Worm (Caenorhabditis elegans): ENCODE data around the gene ecps-1.

DNA sequence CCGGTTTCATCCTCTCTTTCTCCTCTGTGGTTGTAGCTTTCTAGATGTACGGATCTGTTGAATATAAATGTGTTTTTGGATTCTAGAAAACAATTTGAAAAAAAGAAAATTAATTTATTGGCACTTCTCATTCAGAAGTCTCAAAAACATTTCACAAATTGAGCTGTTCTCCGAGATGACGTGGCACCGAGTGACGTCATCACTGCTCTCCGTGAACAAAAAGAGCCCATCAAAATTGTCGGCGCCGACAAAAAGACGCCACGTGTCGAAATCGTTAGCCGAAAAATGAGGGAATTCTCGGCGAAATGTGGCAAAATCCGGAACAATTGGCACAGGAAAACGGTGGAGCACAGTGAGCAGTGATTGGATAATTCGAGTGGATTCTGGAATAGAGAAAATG, 38.7 kb downstream of the ecps-1 start:
- TF ChIP-seq ama-1 (optimal IDR thresholded peaks at IDR 0.05) = no peak
- TF ChIP-seq hnd-1 (tag; optimal IDR thresholded peaks at IDR 0.05) = no peak

Data from whole organism, early embryonic.